Worm (Caenorhabditis elegans): ENCODE measurements around the gene C53D6.6.

DNA sequence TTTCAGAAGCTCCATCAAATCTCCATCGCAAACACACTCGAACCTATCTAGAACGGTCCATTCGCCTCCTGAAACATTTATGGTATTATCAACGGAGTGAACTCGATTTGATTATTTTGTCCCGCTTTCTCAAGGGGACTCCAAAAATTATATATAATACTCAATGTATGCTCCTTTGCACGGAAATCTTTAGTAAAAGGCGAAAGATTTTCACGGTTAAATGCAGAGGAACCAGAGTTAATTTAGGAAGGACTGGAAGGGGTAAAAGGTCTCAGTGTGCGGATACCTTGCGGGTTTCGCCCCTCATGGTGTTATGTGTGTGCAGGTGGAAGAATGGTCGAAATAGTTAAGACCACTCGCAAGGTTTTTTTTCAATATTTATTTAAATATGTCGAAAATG, 31.3 kb downstream of the C53D6.6 start:
- TF ChIP-seq Y53G8AR.9 (GFP tag; conservative IDR thresholded peaks at IDR 0.05) = no peak
- no peak for TF ChIP-seq K12H6.12 (tag; optimal IDR thresholded peaks at IDR 0.05)
- TF ChIP-seq Y53F4B.3 (GFP tag; IDR thresholded peaks at IDR 0.05) = no peak
- TF ChIP-seq ets-4 (GFP tag; optimal IDR thresholded peaks at IDR 0.05) = no peak
- no peak for TF ChIP-seq C06A6.2 (GFP tag; conservative IDR thresholded peaks at IDR 0.05)
- TF ChIP-seq lin-35 (GFP tag; optimal IDR thresholded peaks at IDR 0.05) = no peak
- TF ChIP-seq snpc-4 (GFP tag; optimal IDR thresholded peaks at IDR 0.05) = peak; percentile 92
- peak; percentile 84 to 95 (median 94) for TF ChIP-seq snpc-4 (tag; optimal IDR thresholded peaks at IDR 0.05)
- TF ChIP-seq let-607 (tag; optimal IDR thresholded peaks at IDR 0.05) = no peak
- no peak for TF ChIP-seq madf-8 (GFP tag; conservative IDR thresholded peaks at IDR 0.05)
- no peak for TF ChIP-seq ztf-22 (GFP tag; optimal IDR thresholded peaks at IDR 0.05)
